Worm (Caenorhabditis elegans): ENCODE results near the gene tmed-4.

Gene tmed-4

DNA sequence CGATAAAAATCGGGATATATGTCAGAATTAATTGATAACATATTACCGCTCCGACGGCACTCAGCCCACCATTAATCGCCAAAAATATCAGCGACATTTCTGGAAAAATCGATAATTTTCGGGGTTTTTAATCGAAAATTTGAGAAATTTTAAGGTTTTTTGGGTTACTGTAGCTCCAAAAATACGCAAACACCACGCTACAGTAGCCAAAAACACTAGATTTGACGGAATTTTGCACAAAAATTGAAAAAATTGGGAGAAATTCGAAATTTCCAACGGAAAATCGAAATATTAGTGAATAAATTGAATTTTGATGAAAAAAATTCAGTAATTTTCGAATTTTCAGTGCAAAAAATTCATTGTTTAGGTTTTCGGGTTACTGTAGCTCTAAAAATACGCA lies 14.7 kb downstream of the tmed-4 start, which contains the start of gene algn-7:
Gene algn-7 (minus strand): TSS at position 101 of the 400 bp plus-strand sequence.
- TF ChIP-seq klf-2 (GFP tag; conservative IDR thresholded peaks at IDR 0.05): no peak
- no peak for TF ChIP-seq ztf-29 (GFP tag; IDR thresholded peaks at IDR 0.05)
- TF ChIP-seq med-1 (GFP tag; optimal IDR thresholded peaks at IDR 0.05; ENCODE audit: insufficient read depth): no peak
- TF ChIP-seq cog-1 (tag; optimal IDR thresholded peaks at IDR 0.05): no peak
- no peak for TF ChIP-seq flt-1 (GFP tag; IDR thresholded peaks at IDR 0.05)
- no peak for TF ChIP-seq tab-1 (GFP tag; IDR thresholded peaks at IDR 0.05)
- TF ChIP-seq T22C8.4 (GFP tag; IDR thresholded peaks at IDR 0.05): no peak
- TF ChIP-seq ztf-23 (GFP tag; IDR thresholded peaks at IDR 0.05): no peak
- no peak for TF ChIP-seq ref-1 (GFP tag; conservative IDR thresholded peaks at IDR 0.05)

DNA sequence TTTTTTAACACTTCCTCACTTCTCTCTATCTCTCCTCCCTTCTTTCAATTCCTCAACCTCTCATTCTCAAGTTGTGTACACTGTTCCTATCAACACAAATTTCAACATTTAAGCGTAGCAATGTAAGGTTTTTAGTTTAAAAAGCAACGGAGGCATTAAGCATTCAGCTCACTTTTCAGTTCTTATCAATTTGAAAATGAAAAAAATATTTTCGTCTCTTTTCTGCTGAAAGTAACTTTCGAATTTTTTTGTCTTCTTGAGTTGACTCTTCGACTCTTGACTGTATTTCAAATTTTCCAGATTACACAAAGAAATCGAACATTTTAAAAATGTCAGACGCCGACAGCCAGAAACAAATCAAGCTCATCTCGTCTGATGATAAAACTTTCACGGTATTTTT lies 25.0 kb downstream of the tmed-4 start, which contains the start of gene skr-4:
Gene skr-4 (plus strand): TSS at position 301 of the 400 bp plus-strand sequence.
- TF ChIP-seq ztf-23 (GFP tag; IDR thresholded peaks at IDR 0.05) (no peak), flt-1 (GFP tag; IDR thresholded peaks at IDR 0.05) (no peak)

ce11 chrV:19922613-19923012 lies 26.3 kb downstream of the tmed-4 start, which contains the start of gene Y60A3A.16:
TSS of gene Y60A3A.16 (minus strand) at chrV:19922713.
- TF ChIP-seq klf-2 (GFP tag; conservative IDR thresholded peaks at IDR 0.05): no peak
- TF ChIP-seq ztf-29 (GFP tag; IDR thresholded peaks at IDR 0.05): no peak
- TF ChIP-seq cog-1 (tag; optimal IDR thresholded peaks at IDR 0.05): no peak
- no peak for TF ChIP-seq ref-1 (GFP tag; conservative IDR thresholded peaks at IDR 0.05)
- no peak for TF ChIP-seq flt-1 (GFP tag; IDR thresholded peaks at IDR 0.05)
- TF ChIP-seq med-1 (GFP tag; optimal IDR thresholded peaks at IDR 0.05; ENCODE audit: insufficient read depth): no peak
- TF ChIP-seq tab-1 (GFP tag; IDR thresholded peaks at IDR 0.05): no peak
- no peak for TF ChIP-seq ztf-23 (GFP tag; IDR thresholded peaks at IDR 0.05)
- TF ChIP-seq T22C8.4 (GFP tag; IDR thresholded peaks at IDR 0.05): no peak

ce11 chrV:19915973-19916605 lies 32.8 kb downstream of the tmed-4 start, which contains the start of the genes chk-2 and Y60A3A.19:
TSS of gene chk-2 (minus strand) at chrV:19916023.
TSS of gene Y60A3A.19 (plus strand) at chrV:19916555.
- no peak for TF ChIP-seq cog-1 (tag; optimal IDR thresholded peaks at IDR 0.05)
- TF ChIP-seq T22C8.4 (GFP tag; IDR thresholded peaks at IDR 0.05): no peak

ce11 chrV:19909435-19909834 lies 39.5 kb downstream of the tmed-4 start:
- peak; percentile 90 for TF ChIP-seq T22C8.4 (GFP tag; IDR thresholded peaks at IDR 0.05)

DNA sequence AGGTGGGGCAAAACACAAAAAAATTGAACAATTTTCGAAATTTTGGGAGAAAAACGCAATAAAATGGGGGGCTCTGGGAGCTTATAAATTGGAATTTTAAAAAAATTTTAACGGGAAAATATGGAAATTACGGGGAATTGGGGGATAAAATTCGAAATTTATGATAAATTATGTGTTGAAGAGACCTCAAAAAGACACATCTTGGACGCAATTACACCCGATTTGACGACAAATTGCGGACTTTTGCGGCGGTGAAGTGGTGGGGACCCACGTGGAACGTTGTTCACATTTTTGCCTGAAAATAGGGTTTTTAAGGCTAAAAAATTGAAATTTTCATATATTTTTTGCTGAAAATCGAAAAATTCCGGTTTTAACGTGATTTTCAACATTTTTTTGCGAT lies 40.0 kb downstream of the tmed-4 start:
- no peak for TF ChIP-seq ztf-23 (GFP tag; IDR thresholded peaks at IDR 0.05)
- TF ChIP-seq T22C8.4 (GFP tag; IDR thresholded peaks at IDR 0.05): no peak
- TF ChIP-seq klf-2 (GFP tag; conservative IDR thresholded peaks at IDR 0.05): no peak
- no peak for TF ChIP-seq ref-1 (GFP tag; conservative IDR thresholded peaks at IDR 0.05)
- no peak for TF ChIP-seq tab-1 (GFP tag; IDR thresholded peaks at IDR 0.05)
- TF ChIP-seq cog-1 (tag; optimal IDR thresholded peaks at IDR 0.05): no peak
- no peak for TF ChIP-seq ztf-29 (GFP tag; IDR thresholded peaks at IDR 0.05)

ce11 chrV:19907365-19907764 lies 41.5 kb downstream of the tmed-4 start, which contains the start of gene fars-2:
TSS of gene fars-2 (minus strand) at chrV:19907434.
- TF ChIP-seq flt-1 (GFP tag; IDR thresholded peaks at IDR 0.05) (no peak), T22C8.4 (GFP tag; IDR thresholded peaks at IDR 0.05) (peak; percentile 92)

DNA sequence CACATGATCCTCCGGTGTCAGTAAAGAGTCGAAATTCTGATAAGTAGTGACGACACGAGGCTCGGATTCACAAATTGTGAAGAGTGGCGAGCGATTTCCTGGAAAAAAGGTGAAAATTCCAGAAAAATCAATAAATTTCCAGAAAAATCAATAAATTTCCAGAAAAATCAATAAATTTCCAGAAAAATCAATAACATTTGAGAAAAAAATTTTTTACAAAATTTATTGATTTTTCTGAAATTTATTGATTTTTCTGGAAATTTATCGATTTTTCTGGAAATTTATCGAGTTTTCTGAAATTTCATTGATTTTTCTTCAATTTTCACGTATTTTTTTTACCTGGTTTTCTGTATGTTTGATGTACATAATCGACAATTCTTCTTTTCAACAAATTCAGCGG lies 42.9 kb downstream of the tmed-4 start:
- TF ChIP-seq ref-1 (GFP tag; conservative IDR thresholded peaks at IDR 0.05) (no peak), flt-1 (GFP tag; IDR thresholded peaks at IDR 0.05) (no peak), T22C8.4 (GFP tag; IDR thresholded peaks at IDR 0.05) (peak; percentile 90), med-1 (GFP tag; optimal IDR thresholded peaks at IDR 0.05; ENCODE audit: insufficient read depth) (no peak), klf-2 (GFP tag; conservative IDR thresholded peaks at IDR 0.05) (no peak)

- TF ChIP-seq T22C8.4 (GFP tag; IDR thresholded peaks at IDR 0.05) (peak; percentile 98), tab-1 (GFP tag; IDR thresholded peaks at IDR 0.05) (no peak)
These were observed 44.1 kb downstream of the tmed-4 start for ce11 chrV:19904790-19905189.

- TF ChIP-seq ztf-23 (GFP tag; IDR thresholded peaks at IDR 0.05) (no peak), ztf-29 (GFP tag; IDR thresholded peaks at IDR 0.05) (no peak), T22C8.4 (GFP tag; IDR thresholded peaks at IDR 0.05) (peak; percentile 92), flt-1 (GFP tag; IDR thresholded peaks at IDR 0.05) (no peak), med-1 (GFP tag; optimal IDR thresholded peaks at IDR 0.05; ENCODE audit: insufficient read depth) (no peak), cog-1 (tag; optimal IDR thresholded peaks at IDR 0.05) (no peak), klf-2 (GFP tag; conservative IDR thresholded peaks at IDR 0.05) (no peak), tab-1 (GFP tag; IDR thresholded peaks at IDR 0.05) (no peak)
These were observed 47.1 kb downstream of the tmed-4 start for ce11 chrV:19901826-19902225.

ce11 chrV:19899167-19899566 lies 49.7 kb downstream of the tmed-4 start, which contains the start of gene Y116F11B.14:
TSS of gene Y116F11B.14 (plus strand) at chrV:19899467.
- TF ChIP-seq flt-1 (GFP tag; IDR thresholded peaks at IDR 0.05): no peak
- no peak for TF ChIP-seq cog-1 (tag; optimal IDR thresholded peaks at IDR 0.05)

DNA sequence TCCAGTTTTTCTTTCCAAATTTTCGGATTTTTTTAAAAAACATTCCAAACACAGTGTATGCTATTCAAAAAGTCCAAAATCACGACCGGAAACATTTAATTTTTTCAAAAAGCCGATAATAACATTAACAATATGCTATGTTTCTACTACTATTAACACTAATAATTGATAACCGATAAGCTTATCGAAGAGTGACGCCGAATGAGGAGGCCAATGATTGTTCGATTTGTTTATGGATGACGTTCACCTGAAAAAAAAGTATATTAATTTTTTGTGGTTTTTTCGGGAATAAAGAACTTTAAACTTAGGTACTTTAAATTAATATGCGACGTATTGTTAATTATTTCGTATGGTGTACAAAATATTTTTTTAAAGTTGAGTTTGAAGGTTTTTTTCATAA lies 50.9 kb downstream of the tmed-4 start:
- no peak for TF ChIP-seq ztf-23 (GFP tag; IDR thresholded peaks at IDR 0.05)
- no peak for TF ChIP-seq ref-1 (GFP tag; conservative IDR thresholded peaks at IDR 0.05)
- no peak for TF ChIP-seq klf-2 (GFP tag; conservative IDR thresholded peaks at IDR 0.05)
- TF ChIP-seq cog-1 (tag; optimal IDR thresholded peaks at IDR 0.05): no peak
- TF ChIP-seq T22C8.4 (GFP tag; IDR thresholded peaks at IDR 0.05): no peak
- TF ChIP-seq tab-1 (GFP tag; IDR thresholded peaks at IDR 0.05): no peak
- no peak for TF ChIP-seq flt-1 (GFP tag; IDR thresholded peaks at IDR 0.05)
- TF ChIP-seq ztf-29 (GFP tag; IDR thresholded peaks at IDR 0.05): no peak
- TF ChIP-seq med-1 (GFP tag; optimal IDR thresholded peaks at IDR 0.05; ENCODE audit: insufficient read depth): no peak
